Fruit fly (Drosophila melanogaster) whole organism, prepupa: ENCODE data around the gene jdp.

Experiments used
- Blimp-1 ChIP-seq: fragments of 200-800 bp; sonication (Bioruptor generic); optimal IDR thresholded peaks from 3 replicates; lab custom pipeline; 2017; ENCODE audit warnings: missing biosample characterization, missing genetic modification characterization, mild to moderate bottlenecking, moderate library complexity, missing genetic modification reagents
- CG10631 ChIP-seq: fragments of 200-800 bp; sonication (Bioruptor generic); optimal IDR thresholded peaks from 2 replicates; lab custom pipeline; 2016; ENCODE audit warnings: missing biosample characterization, missing genetic modification characterization
- CG11294 ChIP-seq: fragments of 200-800 bp; sonication (Bioruptor generic); IDR thresholded peaks from 2 replicates; pipeline ENCODE4 v1.3.6; 2022; ENCODE audit warnings: missing biosample characterization, missing genetic modification characterization
- CG15336 ChIP-seq: fragments of 200-800 bp; sonication (Bioruptor generic); IDR thresholded peaks from 2 replicates; pipeline ENCODE4 v1.3.6; 2022; ENCODE audit warnings: missing biosample characterization, missing genetic modification characterization
- CG1621 ChIP-seq: fragments of 200-800 bp; sonication (Bioruptor generic); optimal IDR thresholded peaks from 3 replicates; lab custom pipeline; 2018; ENCODE audit warnings: missing biosample characterization, mild to moderate bottlenecking, missing genetic modification characterization
- CG16779 ChIP-seq: fragments of 200-800 bp; sonication (Bioruptor generic); optimal IDR thresholded peaks from 3 replicates; lab custom pipeline; 2017; ENCODE audit warnings: missing biosample characterization, mild to moderate bottlenecking, missing genetic modification characterization
- CG32006 ChIP-seq: fragments of 200-800 bp; sonication (Bioruptor generic); optimal IDR thresholded peaks from 3 replicates; lab custom pipeline; 2017; ENCODE audit warnings: missing biosample characterization, mild to moderate bottlenecking, missing genetic modification characterization
- CG34406 ChIP-seq: fragments of 200-800 bp; sonication (Bioruptor generic); optimal IDR thresholded peaks from 3 replicates; lab custom pipeline; 2016; ENCODE audit warnings: missing biosample characterization, missing genetic modification characterization
- CG4318 ChIP-seq: fragments of 200-800 bp; sonication (Bioruptor generic); optimal IDR thresholded peaks from 3 replicates; lab custom pipeline; 2017; ENCODE audit warnings: missing biosample characterization, mild to moderate bottlenecking, missing genetic modification characterization
- CG6276 ChIP-seq: fragments of 200-800 bp; sonication (Bioruptor generic); optimal IDR thresholded peaks from 2 replicates; lab custom pipeline; 2017; ENCODE audit warnings: missing biosample characterization, mild to moderate bottlenecking, missing genetic modification characterization
- CG6854 ChIP-seq: fragments of 200-800 bp; sonication (Bioruptor generic); optimal IDR thresholded peaks from 2 replicates; lab custom pipeline; 2017; ENCODE audit warnings: missing biosample characterization, mild to moderate bottlenecking, missing genetic modification characterization
- Ets21C ChIP-seq: fragments of 200-800 bp; sonication (Bioruptor generic); optimal IDR thresholded peaks from 3 replicates; lab custom pipeline; 2016; ENCODE audit warnings: missing biosample characterization, missing genetic modification characterization
- Gug ChIP-seq: fragments of 200-800 bp; sonication (Bioruptor generic); IDR thresholded peaks from 2 replicates; pipeline ENCODE4 v1.3.6; 2022; ENCODE audit warnings: missing biosample characterization, missing genetic modification characterization
- Hr39 ChIP-seq: fragments of 200-800 bp; sonication (Bioruptor generic); optimal IDR thresholded peaks from 2 replicates; lab custom pipeline; 2016; ENCODE audit warnings: missing biosample characterization, missing genetic modification characterization
- Lpt ChIP-seq: fragments of 200-800 bp; sonication (Bioruptor generic); optimal IDR thresholded peaks from 3 replicates; lab custom pipeline; 2016; ENCODE audit warnings: missing biosample characterization, missing genetic modification characterization
- OdsH ChIP-seq: fragments of 200-800 bp; sonication (Bioruptor generic); optimal IDR thresholded peaks from 3 replicates; lab custom pipeline; 2016; ENCODE audit warnings: missing biosample characterization, missing genetic modification characterization
- Smox ChIP-seq: fragments of 200-800 bp; sonication (Bioruptor generic); optimal IDR thresholded peaks from 3 replicates; lab custom pipeline; 2016; ENCODE audit warnings: missing biosample characterization, missing genetic modification characterization
- Sox15 ChIP-seq: fragments of 200-800 bp; sonication (Bioruptor generic); optimal IDR thresholded peaks from 3 replicates; lab custom pipeline; 2016; ENCODE audit warnings: missing biosample characterization, missing genetic modification characterization
- achi ChIP-seq: fragments of 200-800 bp; sonication (Bioruptor generic); optimal IDR thresholded peaks from 3 replicates; lab custom pipeline; 2016; ENCODE audit warnings: missing biosample characterization, missing genetic modification characterization
- acj6 ChIP-seq: fragments of 200-800 bp; sonication (Bioruptor generic); optimal IDR thresholded peaks from 3 replicates; lab custom pipeline; 2016; ENCODE audit warnings: missing biosample characterization, missing genetic modification characterization
- cyc ChIP-seq: fragments of 200-800 bp; sonication (Bioruptor generic); optimal IDR thresholded peaks from 3 replicates; lab custom pipeline; 2016; ENCODE audit warnings: missing biosample characterization, missing genetic modification characterization
- dac ChIP-seq: fragments of 200-800 bp; sonication (Bioruptor generic); optimal IDR thresholded peaks from 2 replicates; lab custom pipeline; 2017; ENCODE audit warnings: missing biosample characterization, mild to moderate bottlenecking, missing genetic modification characterization
- eg ChIP-seq: fragments of 200-800 bp; sonication (Bioruptor generic); IDR thresholded peaks from 3 replicates; pipeline ENCODE4 v1.3.6; 2022; ENCODE audit warnings: missing biosample characterization, missing genetic modification characterization
- fd59A ChIP-seq: fragments of 200-800 bp; sonication (Bioruptor generic); optimal IDR thresholded peaks from 2 replicates; lab custom pipeline; 2017; ENCODE audit warnings: missing biosample characterization, mild to moderate bottlenecking, missing genetic modification characterization, missing genetic modification reagents
- fd85E ChIP-seq: fragments of 200-800 bp; sonication (Bioruptor generic); optimal IDR thresholded peaks from 3 replicates; lab custom pipeline; 2016; ENCODE audit warnings: missing biosample characterization, missing genetic modification characterization
- fkh ChIP-seq: fragments of 200-800 bp; sonication (Bioruptor generic); optimal IDR thresholded peaks from 3 replicates; lab custom pipeline; 2017; ENCODE audit warnings: missing biosample characterization, mild to moderate bottlenecking, missing genetic modification characterization, moderate library complexity
- pdm3 ChIP-seq: fragments of 200-800 bp; sonication (Bioruptor generic); optimal IDR thresholded peaks from 3 replicates; lab custom pipeline; 2016; ENCODE audit warnings: missing biosample characterization, missing genetic modification characterization
- salr ChIP-seq, 2 experiments: fragments of 200-800 bp; sonication (Bioruptor generic); optimal IDR thresholded peaks; 3 replicates each; lab custom pipeline; 2016 to 2018; ENCODE audit warnings: missing biosample characterization in 2 of 2, missing genetic modification characterization in 2 of 2, mild to moderate bottlenecking in 1 of 2
- svp ChIP-seq: fragments of 200-800 bp; sonication (Bioruptor generic); peaks from one replicate; lab custom pipeline; 2016; ENCODE audit warnings: missing biosample characterization, missing genetic modification characterization
- vri ChIP-seq: fragments of 200-800 bp; sonication (Bioruptor generic); optimal IDR thresholded peaks from 3 replicates; lab custom pipeline; 2016; ENCODE audit warnings: missing biosample characterization, mild to moderate bottlenecking, missing genetic modification characterization

jdp gene

DNA sequence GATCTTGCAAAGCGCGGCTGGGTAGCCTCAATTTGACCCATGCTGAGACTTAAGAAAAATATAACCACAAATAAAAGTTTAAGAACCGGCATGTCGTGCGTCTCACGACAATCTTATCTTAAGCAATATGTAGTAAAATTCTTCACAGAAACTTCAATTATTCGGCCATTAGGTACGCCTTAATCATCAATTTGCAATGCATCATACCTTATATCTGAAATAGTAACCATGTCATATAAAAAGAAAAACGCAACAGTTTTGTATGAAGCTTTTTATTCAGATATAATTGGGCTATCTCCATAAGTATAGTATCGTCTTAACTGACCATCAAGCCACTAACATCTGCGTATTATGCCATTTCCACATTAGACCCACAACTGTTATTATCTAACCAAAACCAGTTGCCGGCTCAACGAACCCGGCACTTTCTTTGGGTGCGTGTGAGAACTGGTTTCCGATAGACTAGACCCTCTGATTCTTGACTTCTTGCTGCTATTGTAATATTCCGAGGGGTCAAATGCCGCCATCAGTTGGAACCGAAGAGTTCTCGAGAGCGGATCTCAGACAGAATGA is 12.5 kb downstream of the jdp start, which contains the start of the genes CG31524 and CG9698:
Gene CG31524, minus strand, starts transcription at position 101 of the 573 bp plus-strand sequence.
Gene CG9698, plus strand, starts transcription at position 523 of the 573 bp plus-strand sequence.
- no peak for TF ChIP-seq achi
- TF ChIP-seq svp, result peak; percentile 1
- TF ChIP-seq fd85E (GFP tag; lab: Kevin White, UChicago), result no peak

DNA sequence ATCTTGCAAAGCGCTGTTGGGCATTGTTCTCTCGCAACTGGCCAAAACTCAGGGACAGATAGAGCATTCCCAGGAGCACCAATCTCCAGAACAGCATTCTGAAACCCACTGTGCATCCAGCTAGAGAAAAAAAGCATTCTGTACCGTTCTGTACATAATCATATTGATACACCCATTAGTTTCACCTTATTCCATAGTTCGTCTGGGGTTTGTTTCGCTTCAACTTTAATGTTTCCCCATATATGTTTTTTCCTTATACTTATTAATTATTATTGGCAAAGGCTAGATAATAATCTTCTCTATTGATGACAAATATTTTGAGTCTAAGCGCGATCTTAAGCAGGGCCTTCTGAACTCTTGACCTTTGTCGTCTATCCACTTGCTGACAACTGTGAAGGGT is 14.7 kb downstream of the jdp start, which contains the start of gene PH4alphaNE2:
Gene PH4alphaNE2, minus strand, starts transcription at position 101 of the 400 bp plus-strand sequence.
- TF ChIP-seq Gug (GFP tag; lab: Robert Waterston, UW) (no peak), Blimp-1 (GFP tag; lab: Kevin White, UChicago) (no peak), CG34406 (GFP tag; lab: Kevin White, UChicago) (no peak), acj6 (GFP tag; lab: Kevin White, UChicago) (no peak), CG6854 (GFP tag; lab: Kevin White, UChicago) (no peak), pdm3 (GFP tag; lab: Kevin White, UChicago) (no peak), Lpt (GFP tag; lab: Kevin White, UChicago) (no peak), CG4318 (GFP tag; lab: Kevin White, UChicago) (no peak), CG10631 (GFP tag; lab: Kevin White, UChicago) (no peak)

DNA sequence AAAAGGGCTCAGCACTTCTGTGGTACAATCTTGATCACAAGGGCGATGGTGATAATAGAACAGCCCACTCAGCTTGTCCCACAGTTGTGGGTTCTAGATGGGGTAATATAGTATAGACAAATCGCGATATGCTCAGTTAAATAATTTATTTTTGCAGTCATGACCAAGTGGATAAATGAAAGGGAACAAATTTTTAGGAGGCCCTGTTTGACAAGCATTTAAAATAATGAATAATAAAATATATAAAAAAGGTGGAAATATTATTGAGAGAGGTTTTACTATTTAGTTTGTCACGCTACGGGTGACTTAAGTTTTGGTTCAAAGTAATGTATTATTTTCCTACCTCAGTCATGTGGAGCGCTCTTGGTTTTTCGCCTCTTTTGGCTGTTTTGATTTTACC is 19.1 kb downstream of the jdp start, which contains the start of gene CG34041:
Gene CG34041, plus strand, starts transcription at position 301 of the 400 bp plus-strand sequence.
- TF ChIP-seq Smox (GFP tag; lab: Kevin White, UChicago), result no peak
- TF ChIP-seq CG6854 (GFP tag; lab: Kevin White, UChicago), result no peak
- TF ChIP-seq CG16779 (tag; lab: Kevin White, UChicago), result no peak
- TF ChIP-seq CG15336 (GFP tag; lab: Robert Waterston, UW), result no peak
- TF ChIP-seq cyc, result no peak
- TF ChIP-seq salr (GFP tag; optimal IDR thresholded peaks at IDR 0.05; lab: Kevin White, UChicago), result no peak
- TF ChIP-seq CG6276 (GFP tag; lab: Kevin White, UChicago), result no peak
- TF ChIP-seq CG1621 (tag; lab: Kevin White, UChicago), result no peak

DNA sequence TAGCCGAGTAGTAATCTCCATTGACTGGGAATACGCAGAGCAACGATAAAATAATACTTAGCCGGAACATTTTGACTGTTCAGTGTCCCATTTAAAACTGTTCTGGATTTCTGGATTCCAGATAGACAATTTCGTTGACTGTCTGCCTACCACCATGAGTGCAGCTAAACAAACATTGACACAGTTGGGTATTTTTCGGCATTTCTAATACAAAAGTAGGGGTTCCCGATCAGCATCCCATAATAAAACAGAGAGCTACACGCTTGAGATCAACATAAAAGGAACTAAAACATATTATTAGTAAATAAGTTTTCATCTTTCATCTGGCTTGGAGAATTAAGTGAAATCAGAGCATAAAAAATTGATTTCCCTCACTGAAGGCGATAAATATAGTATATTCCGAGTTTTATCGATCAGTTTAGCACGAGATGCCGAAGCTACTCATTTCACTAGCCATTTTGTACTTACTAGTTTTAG is 21.2 kb downstream of the jdp start, which contains the start of the genes PH4alphaSG1 and CG15539:
Gene PH4alphaSG1, minus strand, starts transcription at position 101 of the 477 bp plus-strand sequence.
Gene CG15539, plus strand, starts transcription at position 427 of the 477 bp plus-strand sequence.
- no peak for TF ChIP-seq fd59A (GFP tag; lab: Kevin White, UChicago)
- TF ChIP-seq Blimp-1 (GFP tag; lab: Kevin White, UChicago), result no peak
- TF ChIP-seq Smox (GFP tag; lab: Kevin White, UChicago), result no peak
- no peak for TF ChIP-seq OdsH
- TF ChIP-seq pdm3 (GFP tag; lab: Kevin White, UChicago), result no peak
- no peak for TF ChIP-seq eg (GFP tag; lab: Robert Waterston, UW)
- TF ChIP-seq CG15336 (GFP tag; lab: Robert Waterston, UW), result no peak
- TF ChIP-seq CG11294 (GFP tag; lab: Robert Waterston, UW), result no peak
- TF ChIP-seq Ets21C, result no peak
- TF ChIP-seq dac (GFP tag; lab: Kevin White, UChicago), result no peak
- no peak for TF ChIP-seq CG32006 (GFP tag; lab: Kevin White, UChicago)
- no peak for TF ChIP-seq CG4318 (GFP tag; lab: Kevin White, UChicago)
- TF ChIP-seq fkh (GFP tag; lab: Kevin White, UChicago), result no peak
- no peak for TF ChIP-seq Hr39 (GFP tag; lab: Kevin White, UChicago)
- TF ChIP-seq CG6276 (GFP tag; lab: Kevin White, UChicago), result no peak
- no peak for TF ChIP-seq CG6854 (GFP tag; lab: Kevin White, UChicago)
- no peak for TF ChIP-seq vri (GFP tag; lab: Kevin White, UChicago)
- no peak for TF ChIP-seq Sox15 (GFP tag; lab: Kevin White, UChicago)

DNA sequence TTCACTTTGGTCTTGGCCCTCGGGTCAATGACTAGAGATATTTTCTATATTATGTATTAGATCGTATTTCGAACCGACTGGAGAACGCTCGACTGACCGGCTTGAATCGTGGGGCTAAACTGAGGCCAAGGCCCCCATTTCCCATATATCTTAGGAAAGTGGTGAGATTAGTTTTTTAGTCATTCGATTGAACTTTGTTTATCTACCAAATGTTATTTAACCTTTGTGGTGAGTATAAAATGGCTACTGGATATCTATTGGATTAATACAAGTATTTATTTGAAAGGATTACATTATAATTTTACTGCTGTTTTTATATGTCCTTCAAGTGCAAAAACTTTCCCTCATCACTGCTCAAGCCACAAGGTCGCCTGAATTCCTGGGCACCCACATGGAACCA is 23.4 kb downstream of the jdp start, which contains the start of gene CG31371:
Gene CG31371, minus strand, starts transcription at position 101 of the 400 bp plus-strand sequence.
- TF ChIP-seq Blimp-1 (GFP tag; lab: Kevin White, UChicago) (no peak), CG11294 (GFP tag; lab: Robert Waterston, UW) (no peak)
